Fruit fly (Drosophila melanogaster): ENCODE results near the gene CG16711.

- TF ChIP-seq insv (optimal IDR thresholded peaks at IDR 0.05) (no peak), h (optimal IDR thresholded peaks at IDR 0.05) (no peak), psq (optimal IDR thresholded peaks at IDR 0.05) (no peak), Sin3A (optimal IDR thresholded peaks at IDR 0.05) (no peak), ttk (optimal IDR thresholded peaks at IDR 0.05) (no peak)
Measured at dm6 chr3L:9698193-9698642, 5.9 kb upstream of the CG16711 start, which contains the start of gene Ubc4.
